Fruit fly (Drosophila melanogaster): ENCODE results near the gene kon.

Gene kon

dm6 chr2L:18442903-18443608 lies 60.7 kb downstream of the kon start, which contains the start of gene RpS26 (continued):
- TF ChIP-seq fd64A (GFP tag; optimal IDR thresholded peaks at IDR 0.05) (peak; percentile 7), gcm (GFP tag; optimal IDR thresholded peaks at IDR 0.05) (no peak), CG13424 (tag; optimal IDR thresholded peaks at IDR 0.05) (peak; percentile 41), prd (optimal IDR thresholded peaks at IDR 0.05) (no peak), prd (GFP tag; IDR thresholded peaks at IDR 0.05) (peak; percentile 56; the same call in 2 of the 3 replicates), CG6689 (GFP tag; IDR thresholded peaks at IDR 0.05) (peak; percentile 41), CG8089 (GFP tag; optimal IDR thresholded peaks at IDR 0.05) (no peak), Poxn (GFP tag; IDR thresholded peaks at IDR 0.05) (no peak), CG12744 (GFP tag; optimal IDR thresholded peaks at IDR 0.05) (no peak), CG32772 (GFP tag; IDR thresholded peaks at IDR 0.05) (no peak), sob (GFP tag; IDR thresholded peaks at IDR 0.05) (peak; percentile 49), CG13624 (GFP tag; optimal IDR thresholded peaks at IDR 0.05) (peak; percentile 51), Myb (GFP tag; optimal IDR thresholded peaks at IDR 0.05) (peak; percentile 7), CG34376 (GFP tag; optimal IDR thresholded peaks at IDR 0.05) (peak; percentile 60), CG10565 (GFP tag; optimal IDR thresholded peaks at IDR 0.05) (no peak), zfh1 (GFP tag; IDR thresholded peaks at IDR 0.05) (peak; percentile 42; the same call in 2 of the 3 replicates), CG31388 (GFP tag; optimal IDR thresholded peaks at IDR 0.05) (no peak), abd-A (tag; optimal IDR thresholded peaks at IDR 0.05) (no peak), Neu2 (GFP tag; optimal IDR thresholded peaks at IDR 0.05; ENCODE audit: borderline replicate concordance) (no peak), CG7372 (GFP tag; IDR thresholded peaks at IDR 0.05) (peak; percentile 42; the same call in 1 of the 2 replicates), CG8359 (GFP tag; optimal IDR thresholded peaks at IDR 0.05; ENCODE audit: borderline replicate concordance) (no peak), CG33213 (GFP tag; optimal IDR thresholded peaks at IDR 0.05) (peak; percentile 65), dimm (GFP tag; IDR thresholded peaks at IDR 0.05) (no peak), pho (GFP tag; optimal IDR thresholded peaks at IDR 0.05) (peak; percentile 44), maf-S (GFP tag; optimal IDR thresholded peaks at IDR 0.05) (peak; percentile 11), pnt (GFP tag; optimal IDR thresholded peaks at IDR 0.05) (peak; percentile 48), disco-r (GFP tag; optimal IDR thresholded peaks at IDR 0.05) (no peak), seq (GFP tag; IDR thresholded peaks at IDR 0.05) (no peak), CG9797 (GFP tag; optimal IDR thresholded peaks at IDR 0.05) (peak; percentile 83), CG15601 (tag; optimal IDR thresholded peaks at IDR 0.05) (peak; percentile 71), Aef1 (GFP tag; IDR thresholded peaks at IDR 0.05) (no peak), CG9932 (GFP tag; IDR thresholded peaks at IDR 0.05) (peak; percentile 60), ewg (GFP tag; optimal IDR thresholded peaks at IDR 0.05) (no peak), fd96Cb (tag; optimal IDR thresholded peaks at IDR 0.05) (no peak), CG1233 (GFP tag; optimal IDR thresholded peaks at IDR 0.05) (no peak), onecut (GFP tag; IDR thresholded peaks at IDR 0.05) (no peak), Lpt (GFP tag; optimal IDR thresholded peaks at IDR 0.05) (no peak), CG9215 (GFP tag; IDR thresholded peaks at IDR 0.05) (peak; percentile 17; the same call in 1 of the 2 replicates), CG3163 (GFP tag; optimal IDR thresholded peaks at IDR 0.05) (peak; percentile 36), CG10979 (tag; optimal IDR thresholded peaks at IDR 0.05) (peak; percentile 33), CG2116 (GFP tag; optimal IDR thresholded peaks at IDR 0.05) (peak; percentile 50), chm (GFP tag; IDR thresholded peaks at IDR 0.05) (peak; percentile 70; the same call in 1 of the 2 replicates), yki (optimal IDR thresholded peaks at IDR 0.05) (no peak), sisA (GFP tag; IDR thresholded peaks at IDR 0.05) (peak; percentile 42; the same call in 1 of the 2 replicates), Dref (GFP tag; IDR thresholded peaks at IDR 0.05) (0 out of 2 replicates have a peak, but pooled peaks have one; percentile 31), CG13287 (GFP tag; IDR thresholded peaks at IDR 0.05; ENCODE audit: partially characterized antibody) (no peak), YL-1 (GFP tag; optimal IDR thresholded peaks at IDR 0.05) (peak; percentile 77), CG13296 (GFP tag; optimal IDR thresholded peaks at IDR 0.05) (no peak), bsh (GFP tag; optimal IDR thresholded peaks at IDR 0.05) (peak in 1 of 2 experiments; percentile 19), Deaf1 (tag; optimal IDR thresholded peaks at IDR 0.05) (no peak), Ssrp (tag; optimal IDR thresholded peaks at IDR 0.05) (peak; percentile 45)
